Fruit fly (Drosophila melanogaster) whole organism, embryonic: ENCODE results near the gene Nf-YA.

ENCODE experiments used
- Awh ChIP-seq: fragments of 200-800 bp; sonication (Bioruptor generic); IDR thresholded peaks from 2 replicates; pipeline ENCODE4, ENCODE4 v1.3.6; 2022; ENCODE audit warnings: missing biosample characterization, missing genetic modification characterization
- Bgb ChIP-seq: fragments of 200-800 bp; sonication (Bioruptor generic); IDR thresholded peaks from 2 replicates; pipeline ENCODE4 v1.3.6; 2022; ENCODE audit warnings: missing biosample characterization, missing genetic modification characterization; ENCODE audit not compliant: partially characterized antibody
- Bteb2 ChIP-seq: fragments of 200-800 bp; sonication (Bioruptor generic); optimal IDR thresholded peaks from 2 replicates; lab custom pipeline; 2016; ENCODE audit warnings: missing biosample characterization, missing genetic modification characterization
- C15 ChIP-seq: fragments of 200-800 bp; sonication (Bioruptor generic); IDR thresholded peaks from 3 replicates; pipeline ENCODE4 v1.3.6; 2022; ENCODE audit warnings: missing biosample characterization, missing genetic modification characterization
- CG10543 ChIP-seq: fragments of 200-800 bp; sonication (Bioruptor generic); optimal IDR thresholded peaks from 3 replicates; lab custom pipeline; 2017; ENCODE audit warnings: missing biosample characterization, mild to moderate bottlenecking, missing genetic modification characterization, moderate library complexity
- CG12236 ChIP-seq: fragments of 200-800 bp; sonication (Bioruptor generic); optimal IDR thresholded peaks from 2 replicates; lab custom pipeline; 2016; ENCODE audit warnings: missing biosample characterization, missing genetic modification characterization
- CG13894 ChIP-seq: fragments of 200-800 bp; sonication (Bioruptor generic); optimal IDR thresholded peaks from 3 replicates; lab custom pipeline; 2018; ENCODE audit warnings: missing biosample characterization, mild to moderate bottlenecking, missing genetic modification characterization, moderate library complexity
- CG14050 ChIP-seq: fragments of 200-800 bp; sonication (Bioruptor generic); IDR thresholded peaks from 3 replicates; pipeline ENCODE4 v1.3.6; 2022; ENCODE audit warnings: missing biosample characterization, missing genetic modification characterization
- CG15696 ChIP-seq: fragments of 200-800 bp; sonication (Bioruptor generic); optimal IDR thresholded peaks from 2 replicates; lab custom pipeline; 2019; ENCODE audit warnings: missing biosample characterization, mild to moderate bottlenecking, missing genetic modification characterization, moderate library complexity
- CG17385 ChIP-seq: fragments of 200-800 bp; sonication (Bioruptor generic); optimal IDR thresholded peaks from 3 replicates; lab custom pipeline; 2018; ENCODE audit warnings: missing biosample characterization, mild to moderate bottlenecking, missing genetic modification characterization
- CG17568 ChIP-seq: fragments of 200-800 bp; sonication (Bioruptor generic); optimal IDR thresholded peaks from 2 replicates; lab custom pipeline; 2018; ENCODE audit warnings: missing biosample characterization, mild to moderate bottlenecking, missing genetic modification characterization, moderate library complexity
- CG2120 ChIP-seq: fragments of 200-800 bp; sonication (Bioruptor generic); optimal IDR thresholded peaks from 3 replicates; lab custom pipeline; 2016; ENCODE audit warnings: missing biosample characterization, missing genetic modification characterization
- CG30020 ChIP-seq: fragments of 200-800 bp; optimal IDR thresholded peaks from 2 replicates; lab custom pipeline; 2019; ENCODE audit warnings: missing biosample characterization, mild to moderate bottlenecking, missing genetic modification characterization, moderate library complexity
- CG30431 ChIP-seq: fragments of 200-800 bp; sonication (Bioruptor generic); optimal IDR thresholded peaks from 2 replicates; lab custom pipeline; 2017; ENCODE audit warnings: missing biosample characterization, missing genetic modification characterization
- CG3163 ChIP-seq: fragments of 200-800 bp; sonication (Bioruptor generic); optimal IDR thresholded peaks from 3 replicates; lab custom pipeline; 2016; ENCODE audit warnings: missing biosample characterization, missing genetic modification characterization
- CG3847 ChIP-seq: fragments of 200-800 bp; sonication (Bioruptor generic); IDR thresholded peaks from 2 replicates; pipeline ENCODE4 v1.3.6; 2022; ENCODE audit warnings: missing biosample characterization, missing genetic modification characterization
- CG4360 ChIP-seq: fragments of 200-800 bp; sonication (Bioruptor generic); IDR thresholded peaks from 2 replicates; pipeline ENCODE4 v1.3.6; 2022; ENCODE audit warnings: missing biosample characterization, missing genetic modification characterization
- CG6765 ChIP-seq: fragments of 200-800 bp; sonication (Bioruptor generic); optimal IDR thresholded peaks from 3 replicates; lab custom pipeline; 2017; ENCODE audit warnings: missing biosample characterization, mild to moderate bottlenecking, missing genetic modification characterization
- CG8290 ChIP-seq, 3 experiments: fragments of 200-800 bp; sonication (Bioruptor generic); optimal IDR thresholded peaks; 2 replicates each; lab custom pipeline; 2016 to 2019; ENCODE audit warnings: missing biosample characterization in 3 of 3, missing genetic modification characterization in 3 of 3, mild to moderate bottlenecking in 2 of 3, moderate library complexity in 1 of 3
- Camta ChIP-seq: fragments of 200-800 bp; sonication (Bioruptor generic); optimal IDR thresholded peaks from 2 replicates; lab custom pipeline; 2016; ENCODE audit warnings: missing biosample characterization, missing genetic modification characterization
- Doc3 ChIP-seq: fragments of 200-800 bp; sonication (Bioruptor generic); IDR thresholded peaks from 3 replicates; pipeline ENCODE4 v1.3.6; 2022; ENCODE audit warnings: missing biosample characterization, missing genetic modification characterization; ENCODE audit not compliant: partially characterized antibody
- Fer1 ChIP-seq: fragments of 200-800 bp; sonication (Bioruptor generic); optimal IDR thresholded peaks from 2 replicates; lab custom pipeline; 2017; ENCODE audit warnings: missing biosample characterization, mild to moderate bottlenecking, missing genetic modification characterization
- HmgZ ChIP-seq: fragments of 200-800 bp; sonication (Bioruptor generic); optimal IDR thresholded peaks from 2 replicates; lab custom pipeline; 2018; ENCODE audit warnings: missing biosample characterization, mild to moderate bottlenecking, missing genetic modification characterization
- MESR4 ChIP-seq: fragments of 200-800 bp; sonication (Bioruptor generic); optimal IDR thresholded peaks from 2 replicates; lab custom pipeline; 2018; ENCODE audit warnings: missing biosample characterization, mild to moderate bottlenecking, missing genetic modification characterization, moderate library complexity
- Oli ChIP-seq: fragments of 200-800 bp; sonication (Bioruptor generic); optimal IDR thresholded peaks from 2 replicates; lab custom pipeline; 2018; ENCODE audit warnings: missing biosample characterization, mild to moderate bottlenecking, missing genetic modification characterization, moderate library complexity
- Sox102F ChIP-seq: fragments of 200-800 bp; sonication (Bioruptor generic); optimal IDR thresholded peaks from 2 replicates; lab custom pipeline; 2018; ENCODE audit warnings: missing biosample characterization, mild to moderate bottlenecking, missing genetic modification characterization, moderate library complexity
- Trl ChIP-seq, 3 experiments: fragments of >200 bp in 2 of 3; fragments of 200-800 bp in 1 of 3; sonication (Bioruptor generic) in 1 of 3; optimal IDR thresholded peaks; 2 replicates in 1 of 3; 3 replicates in 2 of 3; lab custom pipeline; 2016 to 2017; ENCODE audit warnings: missing biosample characterization in 1 of 3, missing genetic modification characterization in 1 of 3
- Usf ChIP-seq: fragments of 200-800 bp; sonication (Bioruptor generic); optimal IDR thresholded peaks from 2 replicates; lab custom pipeline; 2017; ENCODE audit warnings: missing genotype, missing biosample characterization, missing genetic modification characterization
- al ChIP-seq: fragments of 200-800 bp; sonication (Bioruptor generic); IDR thresholded peaks from 2 replicates; pipeline ENCODE4 v1.3.6; 2022; ENCODE audit warnings: missing biosample characterization, missing genetic modification characterization
- bcd ChIP-seq: fragments of 200-800 bp; sonication (Bioruptor generic); optimal IDR thresholded peaks from 2 replicates; lab custom pipeline; 2017; ENCODE audit warnings: missing biosample characterization, mild to moderate bottlenecking, missing genetic modification characterization
- caup ChIP-seq: fragments of 200-800 bp; sonication (Bioruptor generic); optimal IDR thresholded peaks from 3 replicates; lab custom pipeline; 2017; ENCODE audit warnings: missing biosample characterization, mild to moderate bottlenecking, missing genetic modification characterization, moderate library complexity; ENCODE audit not compliant: severe bottlenecking
- cwo ChIP-seq: fragments of 200-800 bp; sonication (Bioruptor generic); optimal IDR thresholded peaks from 3 replicates; lab custom pipeline; 2017; ENCODE audit warnings: missing biosample characterization, missing genetic modification characterization, mild to moderate bottlenecking, moderate library complexity, missing genetic modification reagents
- eve ChIP-seq, 2 experiments: fragments of >200 bp; optimal IDR thresholded peaks; 2 replicates each; lab custom pipeline; 2017; ENCODE audit warnings: missing biosample characterization in 2 of 2, missing genetic modification characterization in 2 of 2
- ewg ChIP-seq: fragments of 200-800 bp; sonication (Bioruptor generic); optimal IDR thresholded peaks from 3 replicates; lab custom pipeline; 2017; ENCODE audit warnings: mild to moderate bottlenecking, missing biosample characterization, missing genetic modification reagents, missing genetic modification characterization
- h ChIP-seq: fragments of >200 bp; optimal IDR thresholded peaks from 2 replicates; lab custom pipeline; 2017
- insv ChIP-seq, 2 experiments: fragments of 200-800 bp; sonication (Bioruptor generic); optimal IDR thresholded peaks; 3 replicates each; lab custom pipeline; 2016 to 2018; ENCODE audit warnings: missing biosample characterization in 2 of 2, missing genetic modification characterization in 2 of 2
- kay ChIP-seq: fragments of 200-800 bp; sonication (Bioruptor generic); optimal IDR thresholded peaks from 2 replicates; lab custom pipeline; 2016; ENCODE audit warnings: missing biosample characterization, missing genetic modification characterization
- nerfin-2 ChIP-seq: fragments of 200-800 bp; sonication (Bioruptor generic); IDR thresholded peaks from 2 replicates; pipeline ENCODE4 v1.3.6; 2022; ENCODE audit warnings: missing biosample characterization, missing genetic modification characterization; ENCODE audit not compliant: partially characterized antibody
- nmo ChIP-seq: fragments of 200-800 bp; sonication (Bioruptor generic); optimal IDR thresholded peaks from 2 replicates; lab custom pipeline; 2018; ENCODE audit warnings: missing biosample characterization, mild to moderate bottlenecking, missing genetic modification characterization, moderate library complexity
- oc ChIP-seq: fragments of 200-800 bp; sonication (Bioruptor generic); optimal IDR thresholded peaks from 2 replicates; lab custom pipeline; 2018; ENCODE audit warnings: missing biosample characterization, mild to moderate bottlenecking, missing genetic modification characterization, moderate library complexity
- otp ChIP-seq: fragments of 200-800 bp; sonication (Bioruptor generic); IDR thresholded peaks from 3 replicates; pipeline ENCODE4, ENCODE4 v1.3.6; 2022; ENCODE audit warnings: missing biosample characterization, missing genetic modification characterization
- pan ChIP-seq, 4 experiments: fragments of >200 bp in 3 of 4; fragments of 200-800 bp in 1 of 4; sonication (Bioruptor generic) in 1 of 4; optimal IDR thresholded peaks in 3 of 4; IDR thresholded peaks in 1 of 4; 2 replicates each; pipeline versions ENCODE4 v1.3.6 to Lab custom; 2017 to 2022; ENCODE audit warnings: missing biosample characterization in 2 of 4, missing genetic modification characterization in 2 of 4, mixed read lengths in 1 of 4
- phol ChIP-seq: fragments of 200-800 bp; sonication (Bioruptor generic); optimal IDR thresholded peaks from 3 replicates; lab custom pipeline; 2018; ENCODE audit warnings: missing biosample characterization, mild to moderate bottlenecking, missing genetic modification characterization, moderate library complexity
- pros ChIP-seq: fragments of 200-800 bp; sonication (Bioruptor generic); optimal IDR thresholded peaks from 3 replicates; lab custom pipeline; 2019; ENCODE audit warnings: missing biosample characterization, mild to moderate bottlenecking, missing genetic modification characterization, moderate library complexity
- scrt ChIP-seq: fragments of 200-800 bp; sonication (Bioruptor generic); optimal IDR thresholded peaks from 2 replicates; lab custom pipeline; 2018; ENCODE audit warnings: missing biosample characterization, mild to moderate bottlenecking, missing genetic modification characterization, moderate library complexity
- sens ChIP-seq: fragments of 200-800 bp; sonication (Bioruptor generic); peaks from one replicate; lab custom pipeline; 2016; ENCODE audit warnings: missing biosample characterization, missing genetic modification characterization
- vvl ChIP-seq: fragments of 200-800 bp; sonication (Bioruptor generic); IDR thresholded peaks from 2 replicates; pipeline ENCODE4 v1.3.6; 2022; ENCODE audit warnings: missing biosample characterization, missing genetic modification characterization

The Nf-YA gene

DNA sequence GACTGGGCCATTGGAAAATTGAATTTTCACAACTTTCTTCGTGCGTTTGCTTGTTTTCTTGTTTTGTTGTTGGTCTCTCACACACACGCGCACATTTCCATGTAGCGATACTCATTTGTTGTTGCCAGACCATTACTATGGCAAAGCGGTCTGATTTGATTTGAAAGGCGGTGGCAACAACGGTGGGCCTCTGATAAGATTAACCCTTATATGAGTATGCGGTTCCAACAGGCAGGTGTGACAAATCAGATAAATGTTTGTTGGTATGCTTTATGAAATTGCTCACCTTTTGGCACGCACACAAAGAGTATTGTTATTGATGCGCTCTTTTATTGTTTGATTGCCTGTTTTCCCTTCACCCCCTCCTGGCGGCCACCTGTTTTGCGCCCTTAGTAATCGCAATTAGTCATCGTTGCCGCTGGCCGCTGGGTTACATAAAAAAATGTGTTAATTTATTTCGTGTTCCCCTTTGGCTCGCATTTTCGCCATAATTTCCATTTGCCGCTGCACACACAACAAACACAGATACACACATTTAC lies 5.2 kb upstream of the Nf-YA start (continued):
- TF ChIP-seq cwo (GFP tag; lab: Kevin White, UChicago) (peak; percentile 22), caup (GFP tag; lab: Kevin White, UChicago) (peak; percentile 36), Awh (GFP tag; lab: Robert Waterston, UW) (0 out of 2 replicates have a peak, but pooled peaks have one; percentile 33), pan (optimal IDR thresholded peaks at IDR 0.05; lab: Kevin White, UChicago) (no peak), pan (GFP tag; optimal IDR thresholded peaks at IDR 0.05 in 1 of 2, IDR thresholded peaks at IDR 0.05 in 1 of 2) (peak in 1 of 2 experiments; percentile 7), insv (GFP tag; optimal IDR thresholded peaks at IDR 0.05; lab: Kevin White, UChicago) (peak; percentile 97 to 100), MESR4 (GFP tag; lab: Kevin White, UChicago) (peak; percentile 20), C15 (GFP tag; lab: Robert Waterston, UW) (no peak), otp (GFP tag; lab: Robert Waterston, UW) (peak; percentile 16; the same call in 1 of the 3 replicates), Usf (GFP tag; lab: Kevin White, UChicago) (no peak), Camta (GFP tag; lab: Kevin White, UChicago) (no peak), CG10543 (GFP tag; lab: Kevin White, UChicago) (peak; percentile 43), Fer1 (GFP tag; lab: Kevin White, UChicago) (peak; percentile 23), CG15696 (tag; lab: Kevin White, UChicago) (no peak), CG14050 (GFP tag; lab: Robert Waterston, UW) (no peak), CG3163 (GFP tag; lab: Kevin White, UChicago) (no peak), pros (GFP tag; lab: Kevin White, UChicago) (peak; percentile 59), vvl (GFP tag; lab: Robert Waterston, UW) (peak; percentile 55; the same call in 1 of the 2 replicates), kay (peak; percentile 92), ewg (no peak), Bgb (GFP tag; lab: Robert Waterston, UW) (peak; percentile 10; the same call in 1 of the 2 replicates), Doc3 (GFP tag; lab: Robert Waterston, UW) (no peak), CG30431 (no peak), oc (tag; lab: Kevin White, UChicago) (no peak), CG13894 (tag; lab: Kevin White, UChicago) (no peak), CG12236 (no peak), sens (peak; percentile 86), Trl (optimal IDR thresholded peaks at IDR 0.05; lab: Kevin White, UChicago) (no peak), Trl (GFP tag; optimal IDR thresholded peaks at IDR 0.05; lab: Kevin White, UChicago) (no peak), nmo (GFP tag; lab: Kevin White, UChicago) (no peak), al (GFP tag; lab: Robert Waterston, UW) (no peak)

- TF ChIP-seq CG2120 (GFP tag; lab: Kevin White, UChicago) (peak; percentile 35), phol (tag; lab: Kevin White, UChicago) (peak; percentile 71), CG17568 (peak; percentile 14), caup (GFP tag; lab: Kevin White, UChicago) (peak; percentile 53), bcd (GFP tag; lab: Kevin White, UChicago) (peak; percentile 27), CG8290 (GFP tag; optimal IDR thresholded peaks at IDR 0.05; lab: Kevin White, UChicago) (peak; percentile 13), CG8290 (tag; optimal IDR thresholded peaks at IDR 0.05; lab: Kevin White, UChicago) (peak; percentile 39 to 42), HmgZ (peak; percentile 3), MESR4 (GFP tag; lab: Kevin White, UChicago) (peak; percentile 75), scrt (GFP tag; lab: Kevin White, UChicago) (peak; percentile 2), Bteb2 (GFP tag; lab: Kevin White, UChicago) (peak; percentile 20), CG17385 (peak; percentile 49), nerfin-2 (GFP tag; lab: Robert Waterston, UW) (0 out of 2 replicates have a peak, but pooled peaks have one; percentile 26), h (lab: Kevin White, UChicago) (no peak), CG3847 (GFP tag; lab: Robert Waterston, UW) (peak; percentile 48; the same call in 1 of the 2 replicates), Oli (no peak), eve (GFP tag; optimal IDR thresholded peaks at IDR 0.05; lab: Kevin White, UChicago) (no peak), CG4360 (GFP tag; lab: Robert Waterston, UW) (no peak), Sox102F (GFP tag; lab: Kevin White, UChicago) (peak; percentile 21), CG30020 (tag; lab: Kevin White, UChicago) (peak; percentile 31), CG6765 (peak; percentile 28)
These were observed 4.7 kb upstream of the Nf-YA start, which contains the start of gene CG3529 for dm6 chr3L:9446731-9447238. Gene CG3529, plus strand, starts transcription at chr3L:9446864.
